Fruit fly (Drosophila melanogaster): ENCODE results near the gene CG14020.
A peak's percentile ranks its signal among the peaks of the same experiment; 100 is the strongest.

DNA sequence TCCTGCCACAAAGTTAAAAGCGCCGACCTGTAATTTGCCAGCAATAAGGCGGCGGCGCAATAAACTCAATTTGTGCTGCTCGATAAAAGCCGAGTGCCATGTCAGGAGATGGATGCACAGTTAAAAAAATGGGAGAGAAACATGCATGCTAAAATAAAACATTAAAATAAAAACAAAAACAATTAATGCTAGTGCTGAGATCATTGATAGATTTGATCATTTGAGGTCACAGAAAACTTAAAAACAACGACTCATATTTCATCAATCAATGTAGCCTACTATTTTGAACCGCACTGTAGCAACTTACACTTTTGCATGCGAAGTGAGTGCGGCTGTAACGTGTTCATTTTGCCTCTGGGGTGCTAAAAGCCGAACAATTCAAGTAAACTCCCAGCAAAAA is 34.4 kb upstream of the CG14020 start:
- peak; percentile 55 for TF ChIP-seq Ets98B (GFP tag; IDR thresholded peaks at IDR 0.05)
- peak; percentile 45 for TF ChIP-seq CG34367 (tag; optimal IDR thresholded peaks at IDR 0.05)
- no peak for TF ChIP-seq EcR (GFP tag; optimal IDR thresholded peaks at IDR 0.05)
- no peak for TF ChIP-seq gl (tag; optimal IDR thresholded peaks at IDR 0.05)
